Fruit fly (Drosophila melanogaster) Kc167 (cell line): ENCODE results near the gene CG2157.

Experiments used
- Myc ChIP-seq: fragments of >200 bp; optimal IDR thresholded peaks from 2 replicates; lab custom pipeline; 2017; ENCODE audit warnings: missing external identifiers
- Sin3A ChIP-seq: fragments of >200 bp; optimal IDR thresholded peaks from 2 replicates; lab custom pipeline; 2018; ENCODE audit warnings: missing external identifiers
- h ChIP-seq: fragments of >200 bp; optimal IDR thresholded peaks from 3 replicates; lab custom pipeline; 2018; ENCODE audit warnings: missing external identifiers
- insv ChIP-seq: fragments of >200 bp; optimal IDR thresholded peaks from 3 replicates; lab custom pipeline; 2018; ENCODE audit warnings: missing external identifiers
- psq ChIP-seq: fragments of >200 bp; optimal IDR thresholded peaks from 2 replicates; lab custom pipeline; 2017; ENCODE audit warnings: missing external identifiers
- ttk ChIP-seq: sonication (Bioruptor generic); optimal IDR thresholded peaks from 2 replicates; lab custom pipeline; 2017; ENCODE audit warnings: missing external identifiers

CG2157 gene

DNA sequence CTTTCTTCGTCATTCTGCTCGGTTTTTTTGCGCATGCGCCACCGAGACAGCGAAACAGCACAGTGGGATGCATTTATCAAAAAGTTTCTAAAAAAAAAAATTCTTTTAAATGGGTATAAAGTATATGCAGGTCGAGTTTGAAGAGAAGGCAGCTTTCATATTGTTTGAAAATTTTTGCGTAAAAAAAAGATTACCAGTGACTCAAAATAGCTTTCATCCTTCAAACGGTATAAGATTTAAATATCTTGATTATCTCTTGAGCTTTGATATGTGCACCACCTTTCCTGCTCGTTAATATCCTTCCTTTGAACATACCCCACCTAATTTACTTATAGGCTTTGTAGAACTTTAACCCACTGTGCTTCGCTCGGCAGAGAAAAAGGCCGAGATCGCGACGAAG is 36.0 kb downstream of the CG2157 start:
- TF ChIP-seq psq (no peak), Sin3A (lab: Kevin White, UChicago) (no peak), ttk (lab: Kevin White, UChicago) (no peak), insv (lab: Kevin White, UChicago) (no peak), Myc (no peak), h (lab: Kevin White, UChicago) (no peak)

- no peak for TF ChIP-seq psq
- TF ChIP-seq h (lab: Kevin White, UChicago): no peak
- no peak for TF ChIP-seq Myc
- no peak for TF ChIP-seq Sin3A (lab: Kevin White, UChicago)
- TF ChIP-seq insv (lab: Kevin White, UChicago): no peak
- TF ChIP-seq ttk (lab: Kevin White, UChicago): no peak
Observed at dm6 chrX:10905467-10905866, 36.4 kb downstream of the CG2157 start, which contains the start of gene CG43901. CG43901 (plus strand) TSS chrX:10905767.

DNA sequence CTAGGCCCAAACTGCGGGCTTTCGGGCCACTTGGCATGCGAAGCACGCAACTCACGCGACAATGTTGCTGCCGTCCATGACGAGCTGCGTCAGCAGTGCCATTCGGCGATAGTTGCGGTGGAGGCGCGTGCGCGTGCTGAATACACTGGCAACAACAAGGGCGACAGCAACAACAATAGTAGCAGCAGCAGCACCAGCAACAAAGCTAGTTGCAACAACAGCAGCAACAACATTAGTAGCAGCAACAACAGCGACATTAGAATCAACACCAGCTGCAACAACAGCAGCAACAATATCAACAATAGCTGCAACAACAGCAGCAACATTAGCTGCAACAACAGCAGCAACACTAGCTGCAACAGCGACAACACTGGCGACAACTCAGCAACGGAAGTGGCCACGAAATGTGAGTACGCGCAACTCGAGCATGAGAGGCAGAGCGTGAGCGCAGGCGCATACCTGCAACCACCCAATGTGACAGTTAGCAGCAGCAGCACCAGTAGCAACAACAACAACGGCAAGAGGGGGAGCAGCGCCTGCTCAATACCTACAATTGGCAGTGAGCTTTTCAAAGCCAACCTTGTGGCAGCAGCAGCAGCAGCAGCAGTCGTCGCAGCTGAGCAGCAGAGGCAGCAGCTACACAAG is 37.3 kb downstream of the CG2157 start:
- no peak for TF ChIP-seq Myc
- TF ChIP-seq ttk (lab: Kevin White, UChicago): no peak
- no peak for TF ChIP-seq insv (lab: Kevin White, UChicago)
- TF ChIP-seq psq: no peak
- TF ChIP-seq Sin3A (lab: Kevin White, UChicago): no peak
- no peak for TF ChIP-seq h (lab: Kevin White, UChicago)

- TF ChIP-seq psq: no peak
- TF ChIP-seq Myc: no peak
- TF ChIP-seq ttk (lab: Kevin White, UChicago): no peak
- no peak for TF ChIP-seq h (lab: Kevin White, UChicago)
- TF ChIP-seq insv (lab: Kevin White, UChicago): no peak
- no peak for TF ChIP-seq Sin3A (lab: Kevin White, UChicago)
Observed at dm6 chrX:10912585-10912984, 43.5 kb downstream of the CG2157 start.
